Fruit fly (Drosophila melanogaster) whole organism, embryonic: ENCODE measurements around the gene Lasp.

Experiments used
- ATbp ChIP-seq: fragments of 200-800 bp; sonication (Bioruptor generic); optimal IDR thresholded peaks from 2 replicates; lab custom pipeline; 2017; ENCODE audit warnings: missing biosample characterization, mild to moderate bottlenecking, missing genetic modification characterization, missing genetic modification reagents
- Abd-B ChIP-seq: fragments of 200-800 bp; sonication (Bioruptor generic); optimal IDR thresholded peaks from 2 replicates; lab custom pipeline; 2018; ENCODE audit warnings: missing biosample characterization, mild to moderate bottlenecking, missing genetic modification characterization, moderate library complexity
- Asciz ChIP-seq: fragments of 200-800 bp; sonication (Bioruptor generic); optimal IDR thresholded peaks from 2 replicates; lab custom pipeline; 2017; ENCODE audit warnings: missing biosample characterization, mild to moderate bottlenecking, missing genetic modification characterization, missing genetic modification reagents
- Bdp1 ChIP-seq: fragments of 200-800 bp; sonication (Bioruptor generic); optimal IDR thresholded peaks from 3 replicates; lab custom pipeline; 2016; ENCODE audit warnings: missing biosample characterization, missing genetic modification characterization
- Bgb ChIP-seq: fragments of 200-800 bp; sonication (Bioruptor generic); IDR thresholded peaks from 2 replicates; pipeline ENCODE4 v1.3.6; 2022; ENCODE audit warnings: missing biosample characterization, missing genetic modification characterization; ENCODE audit not compliant: partially characterized antibody
- CG10321 ChIP-seq: fragments of 200-800 bp; sonication (Bioruptor generic); IDR thresholded peaks from 2 replicates; pipeline ENCODE4 v1.3.6; 2022; ENCODE audit warnings: missing biosample characterization, missing genetic modification characterization
- CG10431 ChIP-seq: fragments of 200-800 bp; sonication (Bioruptor generic); optimal IDR thresholded peaks from 3 replicates; lab custom pipeline; 2018; ENCODE audit warnings: missing biosample characterization, mild to moderate bottlenecking, missing genetic modification characterization
- CG11398 ChIP-seq: fragments of 200-800 bp; sonication (Bioruptor generic); optimal IDR thresholded peaks from 2 replicates; lab custom pipeline; 2016; ENCODE audit warnings: missing biosample characterization, missing genetic modification characterization
- CG11504 ChIP-seq: fragments of 200-800 bp; sonication (Bioruptor generic); optimal IDR thresholded peaks from 3 replicates; lab custom pipeline; 2019; ENCODE audit warnings: missing biosample characterization, mild to moderate bottlenecking, missing genetic modification characterization, moderate library complexity
- CG11695 ChIP-seq: fragments of 200-800 bp; sonication (Bioruptor generic); IDR thresholded peaks from 3 replicates; pipeline ENCODE4 v1.3.6; 2022; ENCODE audit warnings: missing biosample characterization, missing genetic modification characterization
- CG1233 ChIP-seq: fragments of 200-800 bp; sonication (Bioruptor generic); optimal IDR thresholded peaks from 4 replicates; lab custom pipeline; 2018; ENCODE audit warnings: missing biosample characterization, mild to moderate bottlenecking, missing genetic modification characterization
- CG14860 ChIP-seq: fragments of 200-800 bp; sonication (Bioruptor generic); IDR thresholded peaks from 3 replicates; pipeline ENCODE4 v1.3.6; 2022; ENCODE audit warnings: missing biosample characterization, missing genetic modification characterization; ENCODE audit not compliant: partially characterized antibody
- CG15011 ChIP-seq: fragments of 200-800 bp; sonication (Bioruptor generic); optimal IDR thresholded peaks from 3 replicates; lab custom pipeline; 2018; ENCODE audit warnings: missing biosample characterization, mild to moderate bottlenecking, missing genetic modification characterization
- CG17186 ChIP-seq: fragments of 200-800 bp; sonication (Bioruptor generic); optimal IDR thresholded peaks from 3 replicates; lab custom pipeline; 2017; ENCODE audit warnings: missing biosample characterization, missing genetic modification reagents, missing genetic modification characterization
- CG17385 ChIP-seq: fragments of 200-800 bp; sonication (Bioruptor generic); optimal IDR thresholded peaks from 3 replicates; lab custom pipeline; 2018; ENCODE audit warnings: missing biosample characterization, mild to moderate bottlenecking, missing genetic modification characterization
- CG18262 ChIP-seq: fragments of 200-800 bp; optimal IDR thresholded peaks from 3 replicates; lab custom pipeline; 2019; ENCODE audit warnings: missing biosample characterization, mild to moderate bottlenecking, missing genetic modification characterization, moderate library complexity
- CG31388 ChIP-seq: fragments of 200-800 bp; sonication (Bioruptor generic); optimal IDR thresholded peaks from 2 replicates; lab custom pipeline; 2016; ENCODE audit warnings: missing biosample characterization, missing genetic modification characterization
- CG3163 ChIP-seq: fragments of 200-800 bp; sonication (Bioruptor generic); optimal IDR thresholded peaks from 3 replicates; lab custom pipeline; 2016; ENCODE audit warnings: missing biosample characterization, missing genetic modification characterization
- CG8281 ChIP-seq: fragments of 200-800 bp; sonication (Bioruptor generic); optimal IDR thresholded peaks from 2 replicates; lab custom pipeline; 2018; ENCODE audit warnings: missing biosample characterization, mild to moderate bottlenecking, missing genetic modification characterization, moderate library complexity
- D ChIP-seq, 2 experiments: fragments of 200-800 bp in 1 of 2; fragments of >200 bp in 1 of 2; sonication (Bioruptor generic) in 1 of 2; optimal IDR thresholded peaks; 2 replicates in 1 of 2; 3 replicates in 1 of 2; lab custom pipeline; 2017; ENCODE audit warnings: mild to moderate bottlenecking in 1 of 2, missing biosample characterization in 1 of 2, missing genetic modification characterization in 1 of 2, missing genetic modification reagents in 1 of 2
- Deaf1 ChIP-seq: fragments of 200-800 bp; optimal IDR thresholded peaks from 3 replicates; lab custom pipeline; 2019; ENCODE audit warnings: missing biosample characterization, mild to moderate bottlenecking, missing genetic modification characterization, moderate library complexity
- Dp ChIP-seq: fragments of 200-800 bp; sonication (Bioruptor generic); optimal IDR thresholded peaks from 2 replicates; lab custom pipeline; 2018; ENCODE audit warnings: missing biosample characterization, mild to moderate bottlenecking, missing genetic modification characterization, moderate library complexity
- E2f2 ChIP-seq: fragments of 200-800 bp; sonication (Bioruptor generic); IDR thresholded peaks from 2 replicates; pipeline ENCODE4 v1.3.6; 2022; ENCODE audit warnings: missing biosample characterization, missing genetic modification characterization
- ERR ChIP-seq: fragments of 200-800 bp; sonication (Bioruptor generic); optimal IDR thresholded peaks from 2 replicates; lab custom pipeline; 2016; ENCODE audit warnings: missing biosample characterization, missing genetic modification characterization
- Ets65A ChIP-seq: fragments of 200-800 bp; sonication (Bioruptor generic); peaks from one replicate; lab custom pipeline; 2016; ENCODE audit warnings: missing biosample characterization, missing genetic modification characterization
- Hey ChIP-seq: fragments of 200-800 bp; sonication (Bioruptor generic); optimal IDR thresholded peaks from 3 replicates; lab custom pipeline; 2018; ENCODE audit warnings: missing biosample characterization, mild to moderate bottlenecking, missing genetic modification characterization
- Nf-YA ChIP-seq: fragments of 200-800 bp; sonication (Bioruptor generic); IDR thresholded peaks from 2 replicates; pipeline ENCODE4 v1.3.6; 2022; ENCODE audit warnings: missing biosample characterization, missing genetic modification characterization
- NfI ChIP-seq: fragments of 200-800 bp; sonication (Bioruptor generic); optimal IDR thresholded peaks from 3 replicates; lab custom pipeline; 2018; ENCODE audit warnings: missing biosample characterization, mild to moderate bottlenecking, missing genetic modification characterization, moderate library complexity
- Ssrp ChIP-seq: fragments of 200-800 bp; sonication (Bioruptor generic); optimal IDR thresholded peaks from 2 replicates; lab custom pipeline; 2018; ENCODE audit warnings: missing biosample characterization, mild to moderate bottlenecking, missing genetic modification characterization, moderate library complexity
- bab2 ChIP-seq: fragments of 200-800 bp; sonication (Bioruptor generic); optimal IDR thresholded peaks from 2 replicates; lab custom pipeline; 2016; ENCODE audit warnings: missing biosample characterization, missing genetic modification characterization
- bcd ChIP-seq: fragments of 200-800 bp; sonication (Bioruptor generic); optimal IDR thresholded peaks from 2 replicates; lab custom pipeline; 2017; ENCODE audit warnings: missing biosample characterization, mild to moderate bottlenecking, missing genetic modification characterization
- bigmax ChIP-seq: fragments of 200-800 bp; sonication (Bioruptor generic); optimal IDR thresholded peaks from 2 replicates; lab custom pipeline; 2018; ENCODE audit warnings: missing biosample characterization, mild to moderate bottlenecking, missing genetic modification characterization
- disco-r ChIP-seq: fragments of 200-800 bp; sonication (Bioruptor generic); optimal IDR thresholded peaks from 2 replicates; lab custom pipeline; 2016; ENCODE audit warnings: missing biosample characterization, missing genetic modification characterization
- eve ChIP-seq, 2 experiments: fragments of >200 bp; optimal IDR thresholded peaks; 2 replicates each; lab custom pipeline; 2017; ENCODE audit warnings: missing biosample characterization in 2 of 2, missing genetic modification characterization in 2 of 2
- gt ChIP-seq: fragments of 200-800 bp; sonication (Bioruptor generic); IDR thresholded peaks from 2 replicates; pipeline ENCODE4 v1.3.6; 2022; ENCODE audit warnings: missing biosample characterization, missing genetic modification characterization
- h ChIP-seq: fragments of >200 bp; optimal IDR thresholded peaks from 2 replicates; lab custom pipeline; 2017
- inv ChIP-seq: fragments of 200-800 bp; sonication (Bioruptor generic); IDR thresholded peaks from 2 replicates; pipeline ENCODE4 v1.3.6; 2022; ENCODE audit warnings: missing biosample characterization, missing genetic modification characterization; ENCODE audit not compliant: partially characterized antibody
- kni ChIP-seq: fragments of 200-800 bp; sonication (Bioruptor generic); optimal IDR thresholded peaks from 3 replicates; lab custom pipeline; 2017; ENCODE audit warnings: mild to moderate bottlenecking, missing biosample characterization, missing genetic modification reagents, missing genetic modification characterization
- knrl ChIP-seq: fragments of 200-800 bp; sonication (Bioruptor generic); IDR thresholded peaks from 3 replicates; pipeline ENCODE4 v1.3.6; 2022; ENCODE audit warnings: missing biosample characterization, missing genetic modification characterization; ENCODE audit not compliant: partially characterized antibody
- lmd ChIP-seq: fragments of 200-800 bp; sonication (Bioruptor generic); IDR thresholded peaks from 2 replicates; pipeline ENCODE4 v1.3.6; 2022; ENCODE audit warnings: missing biosample characterization, missing genetic modification characterization
- lov ChIP-seq, 2 experiments: fragments of 200-800 bp in 1 of 2; fragments of >200 bp in 1 of 2; sonication (Bioruptor generic) in 1 of 2; IDR thresholded peaks in 1 of 2; optimal IDR thresholded peaks in 1 of 2; 2 replicates in 1 of 2; 3 replicates in 1 of 2; pipeline versions ENCODE4 v1.3.6 to Lab custom; 2017 to 2022; ENCODE audit warnings: missing biosample characterization in 1 of 2, missing genetic modification characterization in 1 of 2
- pan ChIP-seq, 4 experiments: fragments of >200 bp in 3 of 4; fragments of 200-800 bp in 1 of 4; sonication (Bioruptor generic) in 1 of 4; optimal IDR thresholded peaks in 3 of 4; IDR thresholded peaks in 1 of 4; 2 replicates each; pipeline versions ENCODE4 v1.3.6 to Lab custom; 2017 to 2022; ENCODE audit warnings: missing biosample characterization in 2 of 4, missing genetic modification characterization in 2 of 4, mixed read lengths in 1 of 4
- rib ChIP-seq: fragments of 200-800 bp; sonication (Bioruptor generic); IDR thresholded peaks from 2 replicates; pipeline ENCODE4 v1.3.6; 2022; ENCODE audit warnings: missing biosample characterization, missing genetic modification characterization
- so ChIP-seq: fragments of 200-800 bp; sonication (Bioruptor generic); IDR thresholded peaks from 3 replicates; pipeline ENCODE4 v1.3.6; 2022; ENCODE audit warnings: missing biosample characterization, missing genetic modification characterization
- stwl ChIP-seq: fragments of 200-800 bp; sonication (Bioruptor generic); optimal IDR thresholded peaks from 3 replicates; lab custom pipeline; 2018; ENCODE audit warnings: missing biosample characterization, mild to moderate bottlenecking, missing genetic modification characterization, moderate library complexity
- tgo ChIP-seq: fragments of 200-800 bp; sonication (Bioruptor generic); IDR thresholded peaks from 3 replicates; pipeline ENCODE4 v1.3.6; 2022; ENCODE audit warnings: missing biosample characterization, missing genetic modification characterization
- unpg ChIP-seq: fragments of 200-800 bp; sonication (Bioruptor generic); optimal IDR thresholded peaks from 3 replicates; lab custom pipeline; 2018; ENCODE audit warnings: missing biosample characterization, mild to moderate bottlenecking, missing genetic modification characterization, moderate library complexity
- vfl ChIP-seq: fragments of 200-800 bp; sonication (Bioruptor generic); optimal IDR thresholded peaks from 2 replicates; lab custom pipeline; 2016; ENCODE audit warnings: missing biosample characterization, missing genetic modification characterization
- z ChIP-seq: fragments of 200-800 bp; sonication (Bioruptor generic); IDR thresholded peaks from 3 replicates; pipeline ENCODE4 v1.3.6; 2022; ENCODE audit warnings: missing biosample characterization, missing genetic modification characterization

The Lasp gene

dm6 chr3L:16699292-16700026 is 12.0 kb downstream of the Lasp start (continued):
- TF ChIP-seq CG15011 (GFP tag; lab: Kevin White, UChicago) (no peak), Bgb (GFP tag; lab: Robert Waterston, UW) (no peak), E2f2 (no peak), CG18262 (tag; lab: Kevin White, UChicago) (no peak), CG17186 (GFP tag; lab: Kevin White, UChicago) (no peak), unpg (GFP tag; lab: Kevin White, UChicago) (no peak), lmd (GFP tag; lab: Robert Waterston, UW) (no peak), h (lab: Kevin White, UChicago) (no peak), Asciz (GFP tag; lab: Kevin White, UChicago) (peak; percentile 4), CG11695 (GFP tag; lab: Robert Waterston, UW) (no peak), z (no peak), ERR (GFP tag; lab: Kevin White, UChicago) (no peak), CG14860 (GFP tag; lab: Robert Waterston, UW) (no peak), CG8281 (tag; lab: Kevin White, UChicago) (no peak), eve (GFP tag; optimal IDR thresholded peaks at IDR 0.05; lab: Kevin White, UChicago) (peak in 1 of 2 experiments; percentile 54), NfI (no peak), CG10431 (GFP tag; lab: Kevin White, UChicago) (no peak), vfl (GFP tag; lab: Kevin White, UChicago) (no peak), Deaf1 (no peak), Ets65A (GFP tag; lab: Kevin White, UChicago) (no peak), CG10321 (GFP tag; lab: Robert Waterston, UW) (no peak), bcd (GFP tag; lab: Kevin White, UChicago) (no peak), Ssrp (tag; lab: Kevin White, UChicago) (no peak), CG3163 (GFP tag; lab: Kevin White, UChicago) (no peak), so (no peak), bigmax (GFP tag; lab: Kevin White, UChicago) (no peak), CG11504 (tag; lab: Kevin White, UChicago) (no peak), gt (no peak), CG17385 (GFP tag; lab: Kevin White, UChicago) (no peak), tgo (GFP tag; lab: Robert Waterston, UW) (no peak), Abd-B (GFP tag; lab: Kevin White, UChicago) (no peak), Hey (no peak), disco-r (GFP tag; lab: Kevin White, UChicago) (no peak), knrl (GFP tag; lab: Robert Waterston, UW) (no peak), Nf-YA (no peak), CG31388 (GFP tag; lab: Kevin White, UChicago) (no peak), CG11398 (GFP tag; lab: Kevin White, UChicago) (no peak), lov (optimal IDR thresholded peaks at IDR 0.05; lab: Kevin White, UChicago) (no peak), lov (GFP tag; IDR thresholded peaks at IDR 0.05; lab: Robert Waterston, UW) (no peak), Dp (no peak), D (optimal IDR thresholded peaks at IDR 0.05; lab: Kevin White, UChicago) (no peak), D (GFP tag; optimal IDR thresholded peaks at IDR 0.05; lab: Kevin White, UChicago) (no peak), inv (GFP tag; lab: Robert Waterston, UW) (no peak), bab2 (no peak), CG1233 (GFP tag; lab: Kevin White, UChicago) (no peak), ATbp (peak; percentile 19), rib (GFP tag; lab: Robert Waterston, UW) (no peak), stwl (no peak), pan (optimal IDR thresholded peaks at IDR 0.05; lab: Kevin White, UChicago) (no peak), pan (GFP tag; optimal IDR thresholded peaks at IDR 0.05 in 1 of 2, IDR thresholded peaks at IDR 0.05 in 1 of 2) (no peak), Bdp1 (GFP tag; lab: Kevin White, UChicago) (no peak), kni (GFP tag; lab: Kevin White, UChicago) (peak; percentile 64)
